Fruit fly (Drosophila melanogaster) Kc167 (cell line): ENCODE data around the gene NfI.

ENCODE experiments used
- Myc ChIP-seq: fragments of >200 bp; optimal IDR thresholded peaks from 2 replicates; lab custom pipeline; 2017; ENCODE audit warnings: missing external identifiers
- Sin3A ChIP-seq: fragments of >200 bp; optimal IDR thresholded peaks from 2 replicates; lab custom pipeline; 2018; ENCODE audit warnings: missing external identifiers
- h ChIP-seq: fragments of >200 bp; optimal IDR thresholded peaks from 3 replicates; lab custom pipeline; 2018; ENCODE audit warnings: missing external identifiers
- insv ChIP-seq: fragments of >200 bp; optimal IDR thresholded peaks from 3 replicates; lab custom pipeline; 2018; ENCODE audit warnings: missing external identifiers
- psq ChIP-seq: fragments of >200 bp; optimal IDR thresholded peaks from 2 replicates; lab custom pipeline; 2017; ENCODE audit warnings: missing external identifiers
- ttk ChIP-seq: sonication (Bioruptor generic); optimal IDR thresholded peaks from 2 replicates; lab custom pipeline; 2017; ENCODE audit warnings: missing external identifiers

Gene NfI

DNA sequence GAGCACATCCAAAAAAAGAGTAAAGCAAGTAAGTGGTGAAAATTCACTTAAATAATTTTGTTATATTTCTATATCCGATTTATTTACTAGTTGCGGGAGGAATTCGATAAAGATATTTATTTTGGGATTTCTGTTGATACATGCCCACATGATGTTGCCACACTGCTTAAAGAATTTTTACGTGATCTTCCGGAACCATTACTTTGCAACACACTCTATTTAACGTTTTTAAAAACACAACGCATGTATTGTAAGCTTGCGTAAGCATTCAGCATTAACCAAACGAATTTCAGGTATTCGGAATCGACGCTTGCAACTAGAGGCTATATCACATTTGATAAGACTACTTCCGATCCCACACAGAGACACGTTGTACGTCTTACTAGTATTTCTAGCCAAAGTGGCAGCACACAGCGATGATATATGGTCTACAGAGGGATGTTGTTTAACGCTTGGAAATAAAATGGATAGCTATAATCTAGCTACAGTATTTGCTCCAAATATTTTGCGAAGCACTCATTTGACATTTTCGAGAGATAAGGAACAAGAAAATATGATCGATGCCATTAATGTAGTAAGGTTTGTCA lies 14.6 kb downstream of the NfI start:
- TF ChIP-seq ttk (lab: Kevin White, UChicago) (no peak), psq (lab: Kevin White, UChicago) (no peak), Sin3A (lab: Kevin White, UChicago) (no peak), h (lab: Kevin White, UChicago) (no peak)

DNA sequence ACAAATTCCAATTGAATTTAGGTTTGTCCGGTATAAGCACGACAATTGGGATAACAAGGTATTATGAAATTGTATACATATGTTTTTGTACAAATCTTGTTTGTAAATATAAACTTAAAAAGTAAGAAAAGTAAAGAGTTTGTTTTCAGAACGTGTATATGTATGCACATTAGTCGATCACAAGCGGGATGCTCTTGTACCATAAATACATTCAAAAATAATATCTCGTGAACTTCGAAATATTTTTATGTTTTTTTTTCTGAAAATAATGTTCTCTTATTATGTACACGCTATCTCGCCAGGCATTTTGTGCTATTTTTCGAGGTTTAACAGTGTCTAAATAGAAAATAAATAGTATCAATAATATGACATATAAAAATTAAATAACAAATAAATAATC lies 21.5 kb downstream of the NfI start, which contains the start of gene RhoGAP102A:
TSS of gene RhoGAP102A (plus strand) at position 301 of the 400 bp plus-strand sequence.
- TF ChIP-seq Myc (no peak), Sin3A (lab: Kevin White, UChicago) (no peak), ttk (lab: Kevin White, UChicago) (no peak), insv (lab: Kevin White, UChicago) (no peak), psq (lab: Kevin White, UChicago) (no peak), h (lab: Kevin White, UChicago) (no peak)

- TF ChIP-seq insv (lab: Kevin White, UChicago) (no peak), psq (lab: Kevin White, UChicago) (no peak), h (lab: Kevin White, UChicago) (no peak), ttk (lab: Kevin White, UChicago) (no peak), Sin3A (lab: Kevin White, UChicago) (no peak), Myc (no peak)
These were observed 23.0 kb downstream of the NfI start, which contains the start of gene dpr7 for dm6 chr4:253176-253575. Gene dpr7, minus strand, starts transcription at chr4:253329.

DNA sequence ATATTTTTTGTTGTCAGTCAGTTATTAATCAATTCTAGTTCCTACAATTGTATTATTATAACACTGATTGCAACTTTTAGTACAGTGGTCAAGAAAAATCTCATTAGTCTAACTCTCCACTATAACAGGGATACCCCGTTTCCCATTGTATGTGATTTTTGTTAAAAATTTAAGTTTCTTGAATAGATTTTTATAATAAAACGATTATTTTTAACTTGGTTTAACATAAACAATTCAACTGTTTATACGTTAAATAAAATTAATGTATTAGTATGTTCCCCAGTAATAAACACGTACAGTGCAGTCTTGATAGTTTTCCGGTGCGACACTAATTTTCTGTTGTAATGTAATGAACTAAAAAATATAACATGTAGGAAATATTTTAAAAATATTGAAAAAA lies 35.3 kb downstream of the NfI start:
- no peak for TF ChIP-seq h (lab: Kevin White, UChicago)
- TF ChIP-seq Sin3A (lab: Kevin White, UChicago) = no peak

- TF ChIP-seq Sin3A (lab: Kevin White, UChicago) = no peak
- TF ChIP-seq Myc = no peak
- TF ChIP-seq psq (lab: Kevin White, UChicago) = no peak
- TF ChIP-seq insv (lab: Kevin White, UChicago) = no peak
- TF ChIP-seq ttk (lab: Kevin White, UChicago) = no peak
- no peak for TF ChIP-seq h (lab: Kevin White, UChicago)
These were observed 37.8 kb downstream of the NfI start for dm6 chr4:238400-238799.

dm6 chr4:231185-231584 lies 45.0 kb downstream of the NfI start:
- TF ChIP-seq Myc (no peak), ttk (lab: Kevin White, UChicago) (no peak), insv (lab: Kevin White, UChicago) (no peak), h (lab: Kevin White, UChicago) (no peak), psq (lab: Kevin White, UChicago) (no peak), Sin3A (lab: Kevin White, UChicago) (no peak)

dm6 chr4:230430-230829 lies 45.7 kb downstream of the NfI start, which contains the start of gene CG1674:
Gene CG1674, plus strand, starts transcription at chr4:230730.
- TF ChIP-seq ttk (lab: Kevin White, UChicago) (no peak), insv (lab: Kevin White, UChicago) (no peak), psq (lab: Kevin White, UChicago) (no peak), h (lab: Kevin White, UChicago) (no peak), Myc (no peak), Sin3A (lab: Kevin White, UChicago) (no peak)

DNA sequence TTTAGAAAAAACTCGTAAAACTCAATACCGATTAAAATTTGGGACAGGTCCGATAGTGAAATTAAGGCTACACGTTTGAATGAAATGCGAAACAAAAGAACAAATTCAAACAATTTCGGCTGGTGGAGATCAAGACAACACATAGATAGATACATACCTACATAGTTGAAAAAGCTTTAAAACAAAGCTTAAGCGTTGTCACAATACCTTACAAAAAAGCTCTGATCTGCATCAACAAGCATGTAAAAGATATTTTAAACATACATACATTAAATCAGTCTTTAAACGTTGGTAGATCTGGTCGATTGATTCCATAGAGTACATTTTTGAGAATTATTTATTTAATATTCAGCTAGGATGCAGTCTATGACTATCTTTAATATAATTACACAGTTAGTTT lies 48.5 kb downstream of the NfI start, which contains the start of the genes CG31999 and yellow-h:
TSS of gene CG31999 (minus strand) at position 101 of the 400 bp plus-strand sequence.
TSS of gene yellow-h (plus strand) at position 275 of the 400 bp plus-strand sequence.
- TF ChIP-seq h (lab: Kevin White, UChicago) (no peak), Myc (no peak), insv (lab: Kevin White, UChicago) (no peak), psq (lab: Kevin White, UChicago) (no peak), ttk (lab: Kevin White, UChicago) (no peak), Sin3A (lab: Kevin White, UChicago) (no peak)

DNA sequence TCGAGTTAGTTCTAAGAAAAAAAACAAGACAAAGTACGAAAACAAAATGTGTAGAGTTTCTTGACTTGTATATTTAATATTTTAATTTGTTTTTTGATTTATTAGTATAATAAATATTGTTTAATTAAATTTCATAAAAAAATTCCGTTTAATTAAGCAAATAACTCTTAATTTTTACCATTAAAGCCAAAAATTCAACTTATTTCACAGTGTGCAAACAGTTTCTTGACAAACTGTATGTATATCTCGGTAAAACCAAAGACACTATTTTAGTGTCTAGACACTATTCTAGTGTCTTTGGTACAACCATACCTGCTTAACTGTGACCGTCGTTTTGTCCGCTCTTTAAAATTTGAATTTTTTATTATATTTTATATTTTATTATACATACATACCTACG lies 49.4 kb downstream of the NfI start:
- no peak for TF ChIP-seq psq (lab: Kevin White, UChicago)
- no peak for TF ChIP-seq h (lab: Kevin White, UChicago)
- no peak for TF ChIP-seq insv (lab: Kevin White, UChicago)
- TF ChIP-seq Sin3A (lab: Kevin White, UChicago) = no peak
- no peak for TF ChIP-seq ttk (lab: Kevin White, UChicago)
- no peak for TF ChIP-seq Myc

dm6 chr4:225824-226223 lies 50.3 kb downstream of the NfI start:
- TF ChIP-seq h (lab: Kevin White, UChicago) (no peak), Myc (no peak)
